Worm (Caenorhabditis elegans): Measurements from ENCODE around the gene B0547.2.

B0547.2 gene

DNA sequence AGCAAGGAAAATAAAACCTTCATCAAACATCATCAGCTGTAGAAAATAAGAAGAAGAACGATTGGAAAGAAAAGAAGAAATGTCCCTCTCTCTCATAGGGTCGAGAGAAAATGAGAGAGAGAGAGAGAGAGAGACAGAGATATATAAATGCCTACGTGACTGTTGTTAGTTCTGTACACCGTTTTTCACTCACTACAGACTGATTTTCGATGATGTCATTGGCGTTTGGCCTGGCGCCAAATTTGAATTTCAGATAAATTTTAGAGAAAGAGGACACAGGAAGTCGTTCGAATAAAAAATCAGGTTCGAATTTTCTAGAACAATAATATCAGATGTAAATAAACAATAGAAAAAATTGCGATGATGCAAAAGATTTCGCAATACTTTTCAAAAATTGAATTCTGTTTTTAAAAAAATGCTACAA is 10.2 kb downstream of the B0547.2 start (continued):
- TF ChIP-seq nhr-11 (tag; optimal IDR thresholded peaks at IDR 0.05), result no peak
- peak; percentile 92 for TF ChIP-seq skn-1 (tag; optimal IDR thresholded peaks at IDR 0.05)
- TF ChIP-seq elt-3 (tag; optimal IDR thresholded peaks at IDR 0.05), result no peak

DNA sequence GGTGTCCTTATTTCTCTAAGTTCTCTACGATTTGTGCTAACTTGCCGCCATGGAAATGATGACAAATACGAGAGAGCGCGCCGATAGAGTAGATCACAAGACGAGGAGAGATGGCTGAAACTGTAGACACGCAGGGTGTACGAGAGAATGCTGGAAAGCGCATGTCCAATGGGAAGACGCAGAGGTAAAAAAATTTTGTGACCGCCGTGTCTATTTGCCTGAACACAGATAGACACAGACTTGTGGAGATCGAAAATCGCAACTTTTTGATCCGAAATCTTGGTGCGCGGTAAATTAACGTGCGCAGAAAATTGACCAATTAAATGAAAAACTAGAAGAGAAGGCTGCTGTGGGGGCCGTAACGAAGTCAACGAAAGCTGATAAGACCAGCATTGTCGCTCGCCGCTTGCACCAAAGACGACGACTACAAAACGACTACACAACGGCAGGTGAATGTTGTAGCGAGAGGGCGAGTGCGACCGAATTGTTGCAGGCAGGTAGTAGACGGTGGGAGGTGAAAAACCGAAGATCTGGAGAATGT is 11.4 kb downstream of the B0547.2 start:
- TF ChIP-seq lin-39 (tag; optimal IDR thresholded peaks at IDR 0.05), result no peak
- TF ChIP-seq egl-27 (tag; optimal IDR thresholded peaks at IDR 0.05), result peak; percentile 84
- TF ChIP-seq nhr-11 (tag; optimal IDR thresholded peaks at IDR 0.05), result no peak
- TF ChIP-seq dmd-4 (tag; optimal IDR thresholded peaks at IDR 0.05), result no peak
- TF ChIP-seq nhr-12 (tag; optimal IDR thresholded peaks at IDR 0.05), result no peak
- no peak for TF ChIP-seq unc-39 (tag; optimal IDR thresholded peaks at IDR 0.05)
- TF ChIP-seq lin-11 (tag; optimal IDR thresholded peaks at IDR 0.05), result peak; percentile 33
- TF ChIP-seq nhr-25 (tag; optimal IDR thresholded peaks at IDR 0.05), result peak; percentile 89
- peak; percentile 78 for TF ChIP-seq sem-4 (tag; optimal IDR thresholded peaks at IDR 0.05)
- TF ChIP-seq ztf-1 (GFP tag; conservative IDR thresholded peaks at IDR 0.05), result no peak
- peak; percentile 46 for TF ChIP-seq unc-55 (GFP tag; optimal IDR thresholded peaks at IDR 0.05)
- TF ChIP-seq gmeb-1 (tag; optimal IDR thresholded peaks at IDR 0.05), result peak; percentile 60
- TF ChIP-seq crh-2 (tag; optimal IDR thresholded peaks at IDR 0.05), result peak; percentile 54
- no peak for TF ChIP-seq alr-1 (tag; optimal IDR thresholded peaks at IDR 0.05)
- TF ChIP-seq ama-1 (optimal IDR thresholded peaks at IDR 0.05), result no peak
- peak; percentile 93 for TF ChIP-seq F13H6.1 (tag; optimal IDR thresholded peaks at IDR 0.05)
- peak; percentile 94 for TF ChIP-seq nhr-21 (tag; optimal IDR thresholded peaks at IDR 0.05)
- TF ChIP-seq fos-1 (tag; optimal IDR thresholded peaks at IDR 0.05), result peak; percentile 56
- peak; percentile 90 for TF ChIP-seq sma-3 (GFP tag; optimal IDR thresholded peaks at IDR 0.05)
- TF ChIP-seq nhr-10 (tag; optimal IDR thresholded peaks at IDR 0.05), result no peak
- peak; percentile 90 for TF ChIP-seq nhr-129 (tag; optimal IDR thresholded peaks at IDR 0.05)
- TF ChIP-seq lsy-2 (tag; optimal IDR thresholded peaks at IDR 0.05), result peak; percentile 30 to 74
- TF ChIP-seq peb-1 (tag; optimal IDR thresholded peaks at IDR 0.05), result no peak
- TF ChIP-seq mdl-1 (tag; optimal IDR thresholded peaks at IDR 0.05), result peak; percentile 58 to 71
- TF ChIP-seq blmp-1 (tag; optimal IDR thresholded peaks at IDR 0.05; ENCODE audit: insufficient read depth), result peak; percentile 59
- peak; percentile 20 for TF ChIP-seq ceh-82 (tag; optimal IDR thresholded peaks at IDR 0.05)
- TF ChIP-seq ztf-11 (tag; optimal IDR thresholded peaks at IDR 0.05), result no peak
- TF ChIP-seq C34F6.9 (tag; optimal IDR thresholded peaks at IDR 0.05), result peak; percentile 76
- TF ChIP-seq R02D3.7 (tag; optimal IDR thresholded peaks at IDR 0.05), result no peak
- TF ChIP-seq nhr-6 (tag; optimal IDR thresholded peaks at IDR 0.05), result peak; percentile 83
- TF ChIP-seq mab-5 (tag; optimal IDR thresholded peaks at IDR 0.05), result no peak
- TF ChIP-seq ztf-4 (tag; optimal IDR thresholded peaks at IDR 0.05), result peak; percentile 17
- TF ChIP-seq skn-1 (tag; optimal IDR thresholded peaks at IDR 0.05), result peak; percentile 100
- TF ChIP-seq lin-13 (GFP tag; optimal IDR thresholded peaks at IDR 0.05), result peak; percentile 66
- peak; percentile 35 for TF ChIP-seq Y55F3AM.14 (GFP tag; optimal IDR thresholded peaks at IDR 0.05)
- peak; percentile 92 for TF ChIP-seq sma-9 (GFP tag; optimal IDR thresholded peaks at IDR 0.05)
- TF ChIP-seq sma-9 (tag; optimal IDR thresholded peaks at IDR 0.05), result peak; percentile 70
- TF ChIP-seq zag-1 (tag; optimal IDR thresholded peaks at IDR 0.05), result peak; percentile 49

DNA sequence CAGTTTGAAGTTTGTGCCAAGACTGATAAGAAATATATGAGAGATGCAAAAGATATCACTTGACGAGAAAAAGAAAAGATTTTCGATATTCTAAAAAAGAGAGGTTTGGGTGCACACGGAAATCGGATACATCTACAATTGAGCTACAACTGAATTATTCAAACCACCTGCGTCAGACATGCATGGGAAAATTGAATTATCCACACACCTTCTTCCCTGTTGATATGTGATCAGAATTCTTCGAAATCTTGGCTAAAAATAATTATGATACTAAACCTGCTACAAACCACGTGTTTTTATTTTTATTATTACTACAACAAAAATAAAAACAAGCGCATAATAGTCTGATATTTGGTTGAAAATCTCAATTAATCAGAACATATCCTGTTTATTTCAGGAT is 12.4 kb downstream of the B0547.2 start:
- TF ChIP-seq Y55F3AM.14 (GFP tag; optimal IDR thresholded peaks at IDR 0.05) (no peak), lin-39 (tag; optimal IDR thresholded peaks at IDR 0.05) (no peak), nhr-10 (tag; optimal IDR thresholded peaks at IDR 0.05) (no peak), ceh-82 (tag; optimal IDR thresholded peaks at IDR 0.05) (no peak), fos-1 (tag; optimal IDR thresholded peaks at IDR 0.05) (peak; percentile 13), sma-9 (GFP tag; optimal IDR thresholded peaks at IDR 0.05) (peak; percentile 44), sma-9 (tag; optimal IDR thresholded peaks at IDR 0.05) (no peak), nhr-129 (tag; optimal IDR thresholded peaks at IDR 0.05) (no peak), dmd-4 (tag; optimal IDR thresholded peaks at IDR 0.05) (no peak), ztf-11 (tag; optimal IDR thresholded peaks at IDR 0.05) (no peak), ztf-1 (GFP tag; conservative IDR thresholded peaks at IDR 0.05) (no peak), lsy-2 (tag; optimal IDR thresholded peaks at IDR 0.05) (peak in 1 of 2 experiments; percentile 17), nhr-23 (tag; optimal IDR thresholded peaks at IDR 0.05) (no peak), sma-3 (GFP tag; optimal IDR thresholded peaks at IDR 0.05) (no peak), aly-2 (tag; optimal IDR thresholded peaks at IDR 0.05) (no peak), snpc-4 (tag; optimal IDR thresholded peaks at IDR 0.05) (no peak), peb-1 (tag; optimal IDR thresholded peaks at IDR 0.05) (no peak), nhr-237 (tag; optimal IDR thresholded peaks at IDR 0.05) (no peak)
